Worm (Caenorhabditis elegans) whole organism, young adult: ENCODE measurements around the gene Y39B6A.29.

Source experiments
- B0019.2 ChIP-seq: fragments of 200-800 bp; sonication (Bioruptor generic); conservative IDR thresholded peaks from 2 replicates; pipeline ENCODE4 v1.3.6; 2022; ENCODE audit warnings: missing genetic modification reagents, missing genetic modification characterization, missing compliant biosample characterization
- B0035.1 ChIP-seq: sonication (generic microtip); optimal IDR thresholded peaks from 2 replicates; lab custom pipeline; 2016; ENCODE audit warnings: missing genetic modification characterization, mild to moderate bottlenecking, missing compliant biosample characterization, missing genotype, missing genetic modification reagents
- F10E7.11 ChIP-seq: sonication (generic microtip); optimal IDR thresholded peaks from 2 replicates; lab custom pipeline; 2017; ENCODE audit warnings: mild to moderate bottlenecking, missing genetic modification characterization, moderate library complexity, missing compliant biosample characterization
- F57C9.4 ChIP-seq: sonication (generic microtip); optimal IDR thresholded peaks from 2 replicates; lab custom pipeline; 2017; ENCODE audit warnings: mild to moderate bottlenecking, missing genetic modification characterization, missing compliant biosample characterization
- K12H6.12 ChIP-seq: fragments of 200-800 bp; sonication (Bioruptor generic); optimal IDR thresholded peaks from 2 replicates; lab custom pipeline; 2018; ENCODE audit warnings: mild to moderate bottlenecking, missing genetic modification characterization, missing compliant biosample characterization
- T26A5.8 ChIP-seq: sonication (generic microtip); optimal IDR thresholded peaks from 2 replicates; lab custom pipeline; 2016; ENCODE audit warnings: missing genetic modification characterization, missing compliant biosample characterization
- Y53G8AR.9 ChIP-seq: fragments of 200-800 bp; sonication (Bioruptor generic); conservative IDR thresholded peaks from 2 replicates; pipeline ENCODE4 v1.3.6; 2022; ENCODE audit warnings: missing genetic modification reagents, missing genetic modification characterization, missing compliant biosample characterization
- Y95B8A.8 ChIP-seq: fragments of 200-800 bp; sonication (Bioruptor generic); IDR thresholded peaks from 2 replicates; pipeline ENCODE4 v1.3.6; 2022; ENCODE audit warnings: missing genetic modification reagents, missing genetic modification characterization, missing compliant biosample characterization
- akir-1 ChIP-seq: fragments of 200-800 bp; sonication (Bioruptor generic); optimal IDR thresholded peaks from 2 replicates; lab custom pipeline; 2018; ENCODE audit warnings: mild to moderate bottlenecking, missing genetic modification characterization, moderate library complexity, missing compliant biosample characterization
- cebp-2 ChIP-seq: fragments of 200-800 bp; sonication (Bioruptor generic); IDR thresholded peaks from 2 replicates; pipeline ENCODE4 v1.3.6; 2022; ENCODE audit warnings: missing genetic modification characterization, missing compliant biosample characterization
- ceh-100 ChIP-seq: fragments of 200-800 bp; sonication (Bioruptor generic); IDR thresholded peaks from 2 replicates; pipeline ENCODE4 v1.3.6; 2022; ENCODE audit warnings: missing genetic modification reagents, missing genetic modification characterization, missing compliant biosample characterization
- ceh-27 ChIP-seq: fragments of 200-800 bp; sonication (Bioruptor generic); optimal IDR thresholded peaks from 2 replicates; lab custom pipeline; 2018; ENCODE audit warnings: mild to moderate bottlenecking, missing genetic modification characterization, moderate library complexity, missing compliant biosample characterization
- dox-1 ChIP-seq: fragments of 200-800 bp; sonication (Bioruptor generic); IDR thresholded peaks from 2 replicates; pipeline ENCODE4 v1.3.6; 2022; ENCODE audit warnings: missing genetic modification reagents, missing genetic modification characterization, missing compliant biosample characterization
- dpff-1 ChIP-seq: sonication (generic microtip); optimal IDR thresholded peaks from 2 replicates; lab custom pipeline; 2017; ENCODE audit warnings: mild to moderate bottlenecking, missing genetic modification characterization, missing compliant biosample characterization
- egl-18 ChIP-seq: fragments of 200-800 bp; sonication (Bioruptor generic); IDR thresholded peaks from 2 replicates; pipeline ENCODE4 v1.3.6; 2022; ENCODE audit warnings: missing genetic modification reagents, missing genetic modification characterization, missing compliant biosample characterization
- ekl-4 ChIP-seq: fragments of 200-800 bp; sonication (Bioruptor generic); IDR thresholded peaks from 2 replicates; pipeline ENCODE4 v1.3.6; 2022; ENCODE audit warnings: missing genetic modification reagents, missing genetic modification characterization, missing compliant biosample characterization
- gei-17 ChIP-seq: fragments of 200-800 bp; sonication (Bioruptor generic); optimal IDR thresholded peaks from 2 replicates; lab custom pipeline; 2018; ENCODE audit warnings: mild to moderate bottlenecking, missing genetic modification characterization, missing compliant biosample characterization
- hlh-26 ChIP-seq: fragments of 200-800 bp; sonication (Bioruptor generic); conservative IDR thresholded peaks from 2 replicates; pipeline ENCODE4 v1.3.6; 2022; ENCODE audit warnings: missing genetic modification reagents, missing genetic modification characterization, missing compliant biosample characterization
- let-526 ChIP-seq: fragments of 200-800 bp; sonication (Bioruptor generic); IDR thresholded peaks from 2 replicates; pipeline ENCODE4 v1.3.6; 2022; ENCODE audit warnings: missing genetic modification reagents, missing genetic modification characterization, missing compliant biosample characterization
- let-607 ChIP-seq, 2 experiments: fragments of 200-800 bp in 1 of 2; sonication (Bioruptor generic) in 1 of 2; sonication (generic microtip) in 1 of 2; optimal IDR thresholded peaks; 2 replicates each; lab custom pipeline; 2016 to 2018; ENCODE audit warnings: mild to moderate bottlenecking in 2 of 2, missing compliant biosample characterization in 2 of 2, missing genetic modification characterization in 2 of 2, moderate library complexity in 2 of 2, missing genotype in 1 of 2
- lsl-1 ChIP-seq: fragments of 200-800 bp; sonication (Bioruptor generic); optimal IDR thresholded peaks from 2 replicates; lab custom pipeline; 2018; ENCODE audit warnings: mild to moderate bottlenecking, missing genetic modification characterization, moderate library complexity, missing compliant biosample characterization
- madf-10 ChIP-seq: sonication (generic microtip); optimal IDR thresholded peaks from 2 replicates; lab custom pipeline; 2016; ENCODE audit warnings: mild to moderate bottlenecking, missing genetic modification characterization, missing compliant biosample characterization
- madf-8 ChIP-seq: fragments of 200-800 bp; sonication (Bioruptor generic); conservative IDR thresholded peaks from 2 replicates; pipeline ENCODE4 v1.3.6; 2022; ENCODE audit warnings: missing genetic modification reagents, missing genetic modification characterization, missing compliant biosample characterization
- mel-28 ChIP-seq: sonication (generic microtip); optimal IDR thresholded peaks from 2 replicates; lab custom pipeline; 2016; ENCODE audit warnings: borderline replicate concordance, mild to moderate bottlenecking, missing genetic modification characterization, missing compliant biosample characterization
- nfya-1 ChIP-seq: sonication (generic microtip); optimal IDR thresholded peaks from 2 replicates; lab custom pipeline; 2017; ENCODE audit warnings: antibody characterized with exemption, missing compliant biosample characterization, missing genetic modification characterization, borderline replicate concordance; ENCODE audit not compliant: insufficient read depth
- nfya-2 ChIP-seq: fragments of 200-800 bp; sonication (Bioruptor generic); IDR thresholded peaks from 2 replicates; pipeline ENCODE4 v1.3.6; 2022; ENCODE audit warnings: missing genetic modification reagents, missing genetic modification characterization, missing compliant biosample characterization
- nhr-27 ChIP-seq: fragments of 200-800 bp; sonication (Bioruptor generic); optimal IDR thresholded peaks from 2 replicates; lab custom pipeline; 2018; ENCODE audit warnings: mild to moderate bottlenecking, missing genetic modification characterization, moderate library complexity, missing compliant biosample characterization
- nhr-80 ChIP-seq: sonication (generic microtip); optimal IDR thresholded peaks from 2 replicates; lab custom pipeline; 2016; ENCODE audit warnings: missing genetic modification characterization, missing compliant biosample characterization
- rcor-1 ChIP-seq: fragments of 200-800 bp; sonication (Bioruptor generic); IDR thresholded peaks from 2 replicates; pipeline ENCODE4 v1.3.6; 2022; ENCODE audit warnings: missing genetic modification reagents, missing genetic modification characterization, missing compliant biosample characterization
- rec-8 ChIP-seq, 2 experiments: sonication (generic microtip); optimal IDR thresholded peaks; 2 replicates each; lab custom pipeline; 2016; ENCODE audit warnings: mild to moderate bottlenecking in 2 of 2, missing genetic modification characterization in 2 of 2, missing genetic modification reagents in 2 of 2, missing genotype in 2 of 2, missing biosample characterization in 1 of 2, missing compliant biosample characterization in 1 of 2, moderate library complexity in 1 of 2
- snpc-3.4 ChIP-seq: sonication (generic microtip); optimal IDR thresholded peaks from 2 replicates; lab custom pipeline; 2017; ENCODE audit warnings: missing genetic modification characterization, mild to moderate bottlenecking, missing compliant biosample characterization, antibody characterized with exemption, moderate library complexity, missing genotype, missing genetic modification reagents
- somi-1 ChIP-seq: fragments of 200-800 bp; sonication (Bioruptor generic); optimal IDR thresholded peaks from 2 replicates; lab custom pipeline; 2018; ENCODE audit warnings: mild to moderate bottlenecking, missing genetic modification characterization, missing compliant biosample characterization
- tbx-9 ChIP-seq: sonication (generic microtip); optimal IDR thresholded peaks from 2 replicates; lab custom pipeline; 2016; ENCODE audit warnings: borderline replicate concordance, missing genetic modification characterization, inconsistent platforms, missing compliant biosample characterization
- ztf-6 ChIP-seq: fragments of 200-800 bp; sonication (Bioruptor generic); IDR thresholded peaks from 2 replicates; pipeline ENCODE4 v1.3.6; 2022; ENCODE audit warnings: missing genetic modification reagents, missing genetic modification characterization, missing compliant biosample characterization

The Y39B6A.29 gene

ce11 chrV:19024683-19025082 is at the start of gene Y39B6A.29:
Gene Y39B6A.29 (minus strand): TSS chrV:19024783.
- TF ChIP-seq mel-28 (tag; lab: Kevin White, UChicago) (no peak), ekl-4 (GFP tag; lab: Robert Waterston, UW) (no peak), ceh-27 (GFP tag; lab: Kevin White, UChicago) (no peak), tbx-9 (tag; lab: Kevin White, UChicago) (no peak), lsl-1 (no peak), nfya-2 (GFP tag; lab: Robert Waterston, UW) (no peak), madf-8 (GFP tag; lab: Robert Waterston, UW) (no peak), K12H6.12 (tag; lab: Kevin White, UChicago) (no peak), dox-1 (GFP tag; lab: Robert Waterston, UW) (no peak), nhr-27 (tag; lab: Kevin White, UChicago) (no peak), cebp-2 (GFP tag; lab: Robert Waterston, UW) (no peak), madf-10 (no peak), akir-1 (no peak)

- TF ChIP-seq nfya-2 (GFP tag; lab: Robert Waterston, UW) (no peak), snpc-3.4 (tag; lab: Kevin White, UChicago) (no peak), Y95B8A.8 (GFP tag; lab: Robert Waterston, UW) (no peak), nhr-80 (tag; lab: Kevin White, UChicago) (no peak), hlh-26 (GFP tag; lab: Robert Waterston, UW) (no peak), rec-8 (tag; optimal IDR thresholded peaks at IDR 0.05; lab: Kevin White, UChicago) (no peak), T26A5.8 (tag; lab: Kevin White, UChicago) (no peak)
- TF ChIP-seq, all 124 proteins: peak for 0
Measured at ce11 chrV:19073169-19073568, 48.6 kb upstream of the Y39B6A.29 start.

ce11 chrV:19068888-19069287 is 44.3 kb upstream of the Y39B6A.29 start:
- TF ChIP-seq ceh-100 (GFP tag; lab: Robert Waterston, UW) (no peak), ceh-27 (GFP tag; lab: Kevin White, UChicago) (no peak), B0019.2 (GFP tag; lab: Robert Waterston, UW) (no peak), nfya-1 (no peak), somi-1 (GFP tag; lab: Kevin White, UChicago) (no peak), hlh-26 (GFP tag; lab: Robert Waterston, UW) (no peak), gei-17 (GFP tag; lab: Kevin White, UChicago) (no peak), egl-18 (GFP tag; lab: Robert Waterston, UW) (no peak), rcor-1 (GFP tag; lab: Robert Waterston, UW) (no peak), let-526 (GFP tag; lab: Robert Waterston, UW) (no peak), nfya-2 (GFP tag; lab: Robert Waterston, UW) (no peak), ztf-6 (GFP tag; lab: Robert Waterston, UW) (no peak), F10E7.11 (no peak), F57C9.4 (no peak), Y53G8AR.9 (GFP tag; lab: Robert Waterston, UW) (no peak), let-607 (tag; optimal IDR thresholded peaks at IDR 0.05; lab: Kevin White, UChicago) (no peak), Y95B8A.8 (GFP tag; lab: Robert Waterston, UW) (no peak), dpff-1 (tag; lab: Kevin White, UChicago) (no peak), B0035.1 (tag; lab: Kevin White, UChicago) (no peak)
- TF ChIP-seq, all 124 proteins: peak for 0
